Worm (Caenorhabditis elegans): ENCODE results near the gene clec-56.

Gene clec-56

ce11 chrV:14504774-14505173 is 30.6 kb downstream of the clec-56 start:
- TF ChIP-seq rnt-1 (tag; optimal IDR thresholded peaks at IDR 0.05), result peak; percentile 20
- TF ChIP-seq nhr-71 (tag; optimal IDR thresholded peaks at IDR 0.05), result peak; percentile 1
- TF ChIP-seq lin-14 (GFP tag; optimal IDR thresholded peaks at IDR 0.05), result peak; percentile 62
- peak; percentile 17 for TF ChIP-seq elt-2 (tag; optimal IDR thresholded peaks at IDR 0.05)
- TF ChIP-seq pax-3 (tag; optimal IDR thresholded peaks at IDR 0.05), result peak; percentile 6
- TF ChIP-seq dsc-1 (tag; optimal IDR thresholded peaks at IDR 0.05), result no peak
- no peak for TF ChIP-seq irx-1 (tag; optimal IDR thresholded peaks at IDR 0.05)
- TF ChIP-seq efl-1 (optimal IDR thresholded peaks at IDR 0.05), result no peak
- peak in 1 of 2 experiments; percentile 74 for TF ChIP-seq efl-1 (GFP tag; optimal IDR thresholded peaks at IDR 0.05 in 1 of 2)

ce11 chrV:14505745-14506214 is 31.6 kb downstream of the clec-56 start:
- TF ChIP-seq nhr-20 (tag; optimal IDR thresholded peaks at IDR 0.05), result no peak
- no peak for TF ChIP-seq jun-1 (tag; optimal IDR thresholded peaks at IDR 0.05)
- no peak for TF ChIP-seq dsc-1 (tag; optimal IDR thresholded peaks at IDR 0.05)
- TF ChIP-seq pqm-1 (tag; optimal IDR thresholded peaks at IDR 0.05), result peak; percentile 80
- TF ChIP-seq ceh-88 (GFP tag; IDR thresholded peaks at IDR 0.05), result no peak
- no peak for TF ChIP-seq alr-1 (tag; optimal IDR thresholded peaks at IDR 0.05; ENCODE audit: borderline replicate concordance)
- TF ChIP-seq irx-1 (tag; optimal IDR thresholded peaks at IDR 0.05), result no peak
- no peak for TF ChIP-seq skn-1 (tag; optimal IDR thresholded peaks at IDR 0.05)
- peak; percentile 71 for TF ChIP-seq nhr-85 (tag)
- no peak for TF ChIP-seq nhr-237 (tag; optimal IDR thresholded peaks at IDR 0.05)
- no peak for TF ChIP-seq nhr-84 (tag; optimal IDR thresholded peaks at IDR 0.05)
- TF ChIP-seq C16A3.4 (tag; optimal IDR thresholded peaks at IDR 0.05), result no peak
- no peak for TF ChIP-seq isw-1 (GFP tag; IDR thresholded peaks at IDR 0.05)
- no peak for TF ChIP-seq unc-130 (tag; optimal IDR thresholded peaks at IDR 0.05)
- TF ChIP-seq unc-98 (GFP tag; IDR thresholded peaks at IDR 0.05), result no peak
- TF ChIP-seq sup-37 (GFP tag; optimal IDR thresholded peaks at IDR 0.05), result no peak
- TF ChIP-seq nhr-19 (GFP tag; conservative IDR thresholded peaks at IDR 0.05), result no peak
- TF ChIP-seq rnt-1 (tag; optimal IDR thresholded peaks at IDR 0.05), result no peak
- TF ChIP-seq grh-1 (GFP tag; IDR thresholded peaks at IDR 0.05), result no peak
- no peak for TF ChIP-seq lin-39 (tag; optimal IDR thresholded peaks at IDR 0.05)
- TF ChIP-seq unc-86 (tag; optimal IDR thresholded peaks at IDR 0.05), result no peak
- TF ChIP-seq ama-1 (optimal IDR thresholded peaks at IDR 0.05), result no peak
- no peak for TF ChIP-seq nhr-90 (tag; optimal IDR thresholded peaks at IDR 0.05; ENCODE audit: poor library complexity)
- TF ChIP-seq efl-3 (GFP tag; optimal IDR thresholded peaks at IDR 0.05), result no peak
- no peak for TF ChIP-seq ceh-63 (GFP tag; optimal IDR thresholded peaks at IDR 0.05)
- no peak for TF ChIP-seq nhr-71 (tag; optimal IDR thresholded peaks at IDR 0.05)
- TF ChIP-seq xbp-1 (tag; optimal IDR thresholded peaks at IDR 0.05), result no peak
- TF ChIP-seq ceh-90 (tag; optimal IDR thresholded peaks at IDR 0.05), result no peak
- TF ChIP-seq fkh-4 (tag; optimal IDR thresholded peaks at IDR 0.05; ENCODE audit: borderline replicate concordance), result no peak
- peak; percentile 75 for TF ChIP-seq blmp-1 (tag; optimal IDR thresholded peaks at IDR 0.05)
- no peak for TF ChIP-seq C04F5.9 (tag; optimal IDR thresholded peaks at IDR 0.05)
- TF ChIP-seq elt-3 (tag; optimal IDR thresholded peaks at IDR 0.05), result peak in 1 of 6 experiments; percentile 25
- no peak for TF ChIP-seq egl-27 (tag; optimal IDR thresholded peaks at IDR 0.05)
- no peak for TF ChIP-seq efl-1 (optimal IDR thresholded peaks at IDR 0.05)
- no peak for TF ChIP-seq efl-1 (GFP tag; optimal IDR thresholded peaks at IDR 0.05 in 1 of 2)
- no peak for TF ChIP-seq aly-2 (tag; optimal IDR thresholded peaks at IDR 0.05)
- TF ChIP-seq hlh-17 (GFP tag; optimal IDR thresholded peaks at IDR 0.05; ENCODE audit: borderline replicate concordance), result no peak
- TF ChIP-seq Y116A8C.19 (tag; optimal IDR thresholded peaks at IDR 0.05; ENCODE audit: borderline replicate concordance), result no peak
- TF ChIP-seq pag-3 (tag; optimal IDR thresholded peaks at IDR 0.05; ENCODE audit: borderline replicate concordance, insufficient read depth), result no peak
- no peak for TF ChIP-seq dpl-1 (GFP tag; optimal IDR thresholded peaks at IDR 0.05)
- TF ChIP-seq mab-9 (GFP tag; IDR thresholded peaks at IDR 0.05), result no peak
- TF ChIP-seq nhr-77 (tag; optimal IDR thresholded peaks at IDR 0.05), result no peak
- no peak for TF ChIP-seq hpl-2 (GFP tag; optimal IDR thresholded peaks at IDR 0.05)
- no peak for TF ChIP-seq ceh-82 (tag; optimal IDR thresholded peaks at IDR 0.05)
- TF ChIP-seq tlp-1 (tag; optimal IDR thresholded peaks at IDR 0.05), result peak; percentile 31
- no peak for TF ChIP-seq ets-5 (GFP tag; IDR thresholded peaks at IDR 0.05)
- TF ChIP-seq snpc-4 (tag; optimal IDR thresholded peaks at IDR 0.05), result no peak

All from whole organism, L1 larva.